Worm (Caenorhabditis elegans): ENCODE data around the gene col-92.

- no peak for TF ChIP-seq him-1 (tag; optimal IDR thresholded peaks at IDR 0.05)
- no peak for TF ChIP-seq dao-5 (tag; optimal IDR thresholded peaks at IDR 0.05)
- TF ChIP-seq W03F9.2 (tag; optimal IDR thresholded peaks at IDR 0.05): no peak
Measured at ce11 chrIII:10969644-10970043, 13.4 kb downstream of the col-92 start, which contains the start of gene dhc-4.
